Fruit fly (Drosophila melanogaster): ENCODE data around the gene CG6793.

Gene CG6793

DNA sequence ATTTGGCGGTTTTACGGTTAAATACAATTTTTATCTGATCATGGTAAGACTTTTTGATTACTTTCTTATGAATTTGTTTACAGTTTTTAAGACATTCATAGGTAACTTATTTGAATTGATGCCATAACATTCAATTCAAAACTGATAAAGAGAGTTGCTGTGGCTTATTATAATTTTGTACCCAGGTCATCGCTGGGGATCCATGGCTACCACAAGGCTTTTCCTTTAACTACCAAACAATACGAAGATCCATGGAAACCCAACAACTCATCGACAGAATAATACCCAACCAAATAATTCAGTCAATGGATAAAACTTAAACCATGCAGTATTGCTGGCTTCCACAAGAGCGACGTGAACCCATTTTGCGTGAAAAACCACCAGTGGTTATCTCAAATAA is at the start of gene CG6793:
Gene CG6793 (plus strand): TSS at position 301 of the 400 bp plus-strand sequence.
- TF ChIP-seq CG8159 (tag; optimal IDR thresholded peaks at IDR 0.05) (no peak), CG14655 (GFP tag; optimal IDR thresholded peaks at IDR 0.05) (no peak)

DNA sequence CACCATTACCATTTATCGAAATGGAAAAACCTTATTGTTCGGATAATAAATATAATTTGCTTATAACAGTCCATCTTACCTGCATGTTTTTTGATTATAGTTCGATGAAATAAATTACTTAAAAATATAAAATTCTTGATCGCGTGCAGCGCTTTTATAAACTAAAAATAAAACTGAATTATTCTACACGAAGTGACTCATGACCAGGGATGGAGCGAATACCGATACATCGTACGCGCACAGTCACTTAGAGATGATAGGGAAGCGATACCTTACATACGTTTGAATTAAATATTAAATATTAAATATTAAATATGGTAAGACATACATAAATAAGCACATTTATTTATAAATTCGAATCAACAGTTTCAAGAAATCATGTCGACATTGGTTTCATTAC is 49.2 kb upstream of the CG6793 start, which contains the start of gene viaf:
Gene viaf (minus strand): TSS at position 220 of the 400 bp plus-strand sequence.
- TF ChIP-seq Ets98B (GFP tag; IDR thresholded peaks at IDR 0.05) (peak; percentile 45), Pif1A (GFP tag; optimal IDR thresholded peaks at IDR 0.05) (no peak)

DNA sequence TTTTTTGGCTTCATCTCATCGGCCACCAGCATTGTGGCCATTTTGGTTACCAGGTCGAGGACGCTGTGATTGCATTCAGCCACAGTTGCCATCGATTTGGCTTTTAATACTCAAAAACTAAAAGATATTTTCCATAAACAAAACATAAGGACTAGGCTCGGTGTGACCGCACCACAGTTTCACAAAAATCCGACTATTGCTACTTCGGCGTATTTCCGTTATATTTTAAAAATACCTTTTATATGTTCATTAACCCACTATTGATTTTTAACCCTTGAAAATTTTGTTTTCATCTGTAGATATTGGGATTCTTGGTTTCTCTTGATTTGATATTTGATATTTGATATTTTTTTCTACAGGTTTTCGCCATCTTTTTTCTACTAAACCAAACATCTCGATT is 44.2 kb upstream of the CG6793 start, which contains the start of gene Grip163:
Gene Grip163 (minus strand): TSS at position 180 of the 400 bp plus-strand sequence.
- no peak for TF ChIP-seq CG13204 (GFP tag; optimal IDR thresholded peaks at IDR 0.05)
- no peak for TF ChIP-seq CG32121 (GFP tag; IDR thresholded peaks at IDR 0.05)
- no peak for TF ChIP-seq gl (tag; optimal IDR thresholded peaks at IDR 0.05)
- no peak for TF ChIP-seq CG8159 (tag; optimal IDR thresholded peaks at IDR 0.05)
- no peak for TF ChIP-seq CG8301 (tag; optimal IDR thresholded peaks at IDR 0.05)
- no peak for TF ChIP-seq CG34367 (tag; optimal IDR thresholded peaks at IDR 0.05)
- TF ChIP-seq Pif1B (GFP tag; optimal IDR thresholded peaks at IDR 0.05), result no peak
- TF ChIP-seq EcR (GFP tag; optimal IDR thresholded peaks at IDR 0.05), result no peak
- TF ChIP-seq Ets98B (GFP tag; IDR thresholded peaks at IDR 0.05), result no peak

DNA sequence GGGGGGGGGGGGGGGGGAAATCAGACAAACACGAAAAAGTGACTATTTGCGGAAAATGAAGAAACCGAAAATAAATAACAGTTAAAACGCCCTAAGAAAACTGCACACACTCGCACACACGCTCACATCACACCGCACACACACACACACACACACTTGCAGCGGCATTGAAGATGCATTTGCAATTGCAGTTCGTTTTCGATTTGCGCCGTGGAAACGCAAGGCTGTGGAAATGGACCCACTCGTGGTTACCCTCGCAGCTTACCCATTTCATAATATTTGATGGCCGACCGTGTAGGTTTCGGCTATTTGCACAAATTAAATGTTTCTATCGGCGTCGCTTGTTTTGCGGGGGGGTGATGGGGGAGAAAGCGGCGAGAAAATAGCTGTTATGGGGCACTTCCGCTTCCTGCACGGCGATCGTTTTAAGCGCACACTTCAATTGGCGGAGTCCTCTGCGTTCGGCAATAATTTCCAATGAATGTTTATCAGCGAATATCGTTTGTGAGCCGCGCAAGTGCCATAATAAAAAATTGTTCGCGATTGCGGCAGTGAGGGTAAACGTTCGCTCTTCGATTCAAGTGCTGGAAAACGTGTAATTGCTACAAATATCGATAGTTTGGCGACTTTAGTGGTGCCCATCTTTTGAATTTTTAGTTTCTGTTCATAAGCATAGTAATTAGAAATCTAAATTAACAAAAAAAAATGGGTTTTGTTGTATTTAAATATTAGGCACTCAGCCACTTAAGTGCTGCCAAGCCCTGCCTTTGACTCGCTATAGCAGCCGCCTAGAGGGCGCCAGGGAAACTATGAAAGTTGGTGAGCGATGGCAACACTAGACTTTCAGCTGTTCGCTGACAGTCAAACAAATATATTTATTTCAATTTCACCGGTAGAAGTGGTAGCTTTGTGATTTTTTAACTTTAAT is 39.6 kb upstream of the CG6793 start, which contains the start of the genes Pop2 and CG6928:
Gene Pop2 (minus strand): TSS at position 595 of the 928 bp plus-strand sequence.
Gene CG6928 (plus strand): TSS at position 835 of the 928 bp plus-strand sequence.
- TF ChIP-seq CG4496 (GFP tag; IDR thresholded peaks at IDR 0.05) (0 out of 3 replicates have a peak, but pooled peaks have one; percentile 29), rn (GFP tag; IDR thresholded peaks at IDR 0.05) (peak; percentile 33; the same call in 1 of the 2 replicates), Pif1B (GFP tag; optimal IDR thresholded peaks at IDR 0.05) (no peak), D1 (tag; optimal IDR thresholded peaks at IDR 0.05) (no peak), CG9948 (tag; optimal IDR thresholded peaks at IDR 0.05) (peak; percentile 20), CG34367 (tag; optimal IDR thresholded peaks at IDR 0.05) (no peak), CG17806 (tag; optimal IDR thresholded peaks at IDR 0.05) (no peak), Ets98B (GFP tag; IDR thresholded peaks at IDR 0.05) (peak; percentile 54; the same call in 1 of the 2 replicates), Snoo (tag; optimal IDR thresholded peaks at IDR 0.05) (no peak), CG8159 (tag; optimal IDR thresholded peaks at IDR 0.05) (no peak), EcR (GFP tag; optimal IDR thresholded peaks at IDR 0.05) (no peak), CG32121 (GFP tag; IDR thresholded peaks at IDR 0.05) (peak; percentile 44; the same call in 1 of the 2 replicates), CG15710 (tag; optimal IDR thresholded peaks at IDR 0.05) (peak; percentile 50), CG12605 (GFP tag; IDR thresholded peaks at IDR 0.05) (no peak), CG13204 (GFP tag; optimal IDR thresholded peaks at IDR 0.05) (no peak), Pif1A (GFP tag; optimal IDR thresholded peaks at IDR 0.05) (no peak), gl (tag; optimal IDR thresholded peaks at IDR 0.05) (no peak), CG10348 (GFP tag; IDR thresholded peaks at IDR 0.05) (no peak), CG14655 (GFP tag; optimal IDR thresholded peaks at IDR 0.05) (no peak), fd96Ca (GFP tag; IDR thresholded peaks at IDR 0.05) (peak; percentile 65; the same call in 2 of the 3 replicates), CG8301 (tag; optimal IDR thresholded peaks at IDR 0.05) (no peak)

DNA sequence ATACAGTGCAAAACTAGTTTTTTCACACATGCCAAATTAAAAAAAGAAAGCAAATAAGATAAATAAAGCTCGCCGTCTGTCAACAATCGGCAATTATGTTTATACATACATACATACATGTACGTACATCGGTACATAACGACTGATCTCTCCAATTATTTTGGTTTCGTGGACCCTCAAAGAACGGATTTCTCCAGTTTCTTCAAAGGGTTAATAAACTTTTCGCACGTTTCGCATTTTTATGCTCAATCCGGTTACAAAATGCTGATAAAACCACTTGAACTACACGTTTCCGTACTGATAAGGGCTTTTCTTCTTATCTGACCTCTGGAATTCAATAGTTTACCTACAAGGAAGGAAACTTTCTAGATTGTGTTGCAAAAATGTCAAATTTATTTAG is 38.7 kb upstream of the CG6793 start:
- TF ChIP-seq EcR (GFP tag; optimal IDR thresholded peaks at IDR 0.05) (peak; percentile 51), CG13204 (GFP tag; optimal IDR thresholded peaks at IDR 0.05) (no peak)

DNA sequence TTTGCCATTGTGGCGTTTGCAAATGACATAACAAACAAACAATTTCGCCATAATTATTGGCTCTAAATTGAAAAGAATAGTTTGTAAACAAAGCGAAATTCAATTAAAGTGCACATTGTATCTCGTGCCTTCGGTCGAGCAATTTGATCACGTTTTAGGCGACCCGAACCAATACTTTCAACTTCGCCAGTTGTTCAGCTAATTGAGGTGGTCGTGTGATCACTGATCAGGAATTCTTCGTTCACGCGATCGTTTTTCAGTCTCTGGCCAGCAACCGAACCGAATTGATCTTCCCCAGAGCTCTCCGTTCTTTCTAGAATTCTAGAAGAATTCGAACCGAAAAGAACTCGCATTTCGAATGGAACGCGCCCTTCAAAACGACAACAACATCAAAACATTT is 38.1 kb upstream of the CG6793 start:
- TF ChIP-seq CG8159 (tag; optimal IDR thresholded peaks at IDR 0.05) (no peak), CG17806 (tag; optimal IDR thresholded peaks at IDR 0.05) (no peak), CG34367 (tag; optimal IDR thresholded peaks at IDR 0.05) (no peak), CG9948 (tag; optimal IDR thresholded peaks at IDR 0.05) (no peak), CG13204 (GFP tag; optimal IDR thresholded peaks at IDR 0.05) (no peak), Snoo (tag; optimal IDR thresholded peaks at IDR 0.05) (no peak), Pif1B (GFP tag; optimal IDR thresholded peaks at IDR 0.05) (no peak), D1 (tag; optimal IDR thresholded peaks at IDR 0.05) (no peak), gl (tag; optimal IDR thresholded peaks at IDR 0.05) (no peak), CG12605 (GFP tag; IDR thresholded peaks at IDR 0.05) (no peak), CG32121 (GFP tag; IDR thresholded peaks at IDR 0.05) (no peak), CG15710 (tag; optimal IDR thresholded peaks at IDR 0.05) (no peak), CG14655 (GFP tag; optimal IDR thresholded peaks at IDR 0.05) (no peak), EcR (GFP tag; optimal IDR thresholded peaks at IDR 0.05) (no peak), CG10348 (GFP tag; IDR thresholded peaks at IDR 0.05) (no peak), CG4496 (GFP tag; IDR thresholded peaks at IDR 0.05) (no peak), rn (GFP tag; IDR thresholded peaks at IDR 0.05) (no peak), Pif1A (GFP tag; optimal IDR thresholded peaks at IDR 0.05) (no peak)

All from whole organism, pupa.